Fruit fly (Drosophila melanogaster) whole organism, pupa: ENCODE measurements around the gene CG31988.

Experiments
- CG10348 ChIP-seq: fragments of 200-800 bp; sonication (Bioruptor generic); IDR thresholded peaks from 2 replicates; pipeline ENCODE4 v1.3.6; 2022; ENCODE audit warnings: missing biosample characterization, missing genetic modification characterization
- CG17806 ChIP-seq: fragments of 200-800 bp; sonication (Bioruptor generic); optimal IDR thresholded peaks from 2 replicates; lab custom pipeline; 2018; ENCODE audit warnings: missing biosample characterization, mild to moderate bottlenecking, missing genetic modification characterization, moderate library complexity
- CG32121 ChIP-seq: fragments of 200-800 bp; sonication (Bioruptor generic); IDR thresholded peaks from 2 replicates; pipeline ENCODE4 v1.3.6; 2022; ENCODE audit warnings: missing biosample characterization, missing genetic modification characterization
- CG4496 ChIP-seq: fragments of 200-800 bp; sonication (Bioruptor generic); IDR thresholded peaks from 3 replicates; pipeline ENCODE4 v1.3.6; 2022; ENCODE audit warnings: missing biosample characterization, missing genetic modification characterization
- CG8301 ChIP-seq: fragments of 200-800 bp; sonication (Bioruptor generic); optimal IDR thresholded peaks from 2 replicates; lab custom pipeline; 2018; ENCODE audit warnings: missing biosample characterization, mild to moderate bottlenecking, missing genetic modification characterization
- CG9948 ChIP-seq: fragments of 200-800 bp; sonication (Bioruptor generic); optimal IDR thresholded peaks from 2 replicates; lab custom pipeline; 2018; ENCODE audit warnings: missing biosample characterization, mild to moderate bottlenecking, missing genetic modification characterization, moderate library complexity
- D1 ChIP-seq: fragments of 200-800 bp; sonication (Bioruptor generic); optimal IDR thresholded peaks from 2 replicates; lab custom pipeline; 2018; ENCODE audit warnings: missing biosample characterization, mild to moderate bottlenecking, missing genetic modification characterization, moderate library complexity
- EcR ChIP-seq: fragments of 200-800 bp; sonication (Bioruptor generic); optimal IDR thresholded peaks from 3 replicates; lab custom pipeline; 2019; ENCODE audit warnings: missing biosample characterization, missing genetic modification characterization, mild to moderate bottlenecking, moderate library complexity, missing genetic modification reagents
- Snoo ChIP-seq: fragments of 200-800 bp; sonication (Bioruptor generic); optimal IDR thresholded peaks from 3 replicates; lab custom pipeline; 2017; ENCODE audit warnings: missing biosample characterization, mild to moderate bottlenecking, missing genetic modification characterization, inconsistent platforms
- rn ChIP-seq: fragments of 200-800 bp; sonication (Bioruptor generic); IDR thresholded peaks from 2 replicates; pipeline ENCODE4 v1.3.6; 2022; ENCODE audit warnings: missing biosample characterization, missing genetic modification characterization

DNA sequence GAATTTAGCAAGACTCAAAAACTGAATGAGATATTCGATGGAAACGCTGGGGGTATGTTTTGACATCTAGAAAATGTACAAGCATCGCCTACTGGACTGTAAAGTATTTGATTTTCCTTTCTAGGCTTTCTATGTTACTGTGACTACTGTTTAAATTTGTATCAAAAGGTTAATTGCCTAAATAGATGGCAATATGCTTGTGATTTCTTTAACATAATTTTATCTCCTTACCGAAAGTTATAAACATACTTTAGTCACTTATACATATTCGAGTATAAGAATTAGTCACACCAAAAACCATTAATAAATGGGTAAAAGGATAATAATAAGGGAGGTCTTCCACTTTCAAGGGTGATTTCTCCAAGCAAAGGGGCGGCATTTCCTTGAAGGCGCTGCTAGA lies at the start of gene CG31988:
- TF ChIP-seq CG32121 (GFP tag; lab: Robert Waterston, UW) (no peak), EcR (no peak), Snoo (tag; lab: Kevin White, UChicago) (no peak), CG17806 (tag; lab: Kevin White, UChicago) (no peak), CG4496 (GFP tag; lab: Robert Waterston, UW) (no peak), D1 (tag; lab: Kevin White, UChicago) (no peak), CG8301 (tag; lab: Kevin White, UChicago) (no peak), CG10348 (no peak), rn (GFP tag; lab: Robert Waterston, UW) (no peak), CG9948 (no peak)
